Worm (Caenorhabditis elegans): ENCODE data around the gene C25G4.3.

ce11 chrIV:12428467-12428866 lies 17.2 kb downstream of the C25G4.3 start, which contains the start of gene col-130:
- TF ChIP-seq R02D3.7 (tag; optimal IDR thresholded peaks at IDR 0.05) = no peak
- no peak for TF ChIP-seq snpc-4 (tag; optimal IDR thresholded peaks at IDR 0.05)
- no peak for TF ChIP-seq ama-1 (optimal IDR thresholded peaks at IDR 0.05)
- no peak for TF ChIP-seq ces-1 (GFP tag; optimal IDR thresholded peaks at IDR 0.05)
- TF ChIP-seq mdl-1 (tag; optimal IDR thresholded peaks at IDR 0.05) = no peak
- no peak for TF ChIP-seq ztf-11 (tag; optimal IDR thresholded peaks at IDR 0.05)
- no peak for TF ChIP-seq fos-1 (tag; optimal IDR thresholded peaks at IDR 0.05)
